Fruit fly (Drosophila melanogaster) whole organism, wandering third instar larva: ENCODE data around the gene ear.

Source experiments
- CrebA ChIP-seq: fragments of 200-800 bp; sonication (Bioruptor generic); optimal IDR thresholded peaks from 2 replicates; lab custom pipeline; 2016; ENCODE audit warnings: missing biosample characterization, mild to moderate bottlenecking, missing genetic modification characterization, borderline replicate concordance
- Mio ChIP-seq: sonication (Bioruptor generic); optimal IDR thresholded peaks from 2 replicates; lab custom pipeline; 2016; ENCODE audit warnings: missing biosample characterization, missing genetic modification characterization
- Myc ChIP-seq: fragments of >200 bp; optimal IDR thresholded peaks from 2 replicates; lab custom pipeline; 2017
- h ChIP-seq: fragments of 200-800 bp; sonication (Bioruptor generic); optimal IDR thresholded peaks from 3 replicates; lab custom pipeline; 2016; ENCODE audit warnings: missing biosample characterization, mild to moderate bottlenecking, missing genetic modification characterization
- pan ChIP-seq: fragments of >200 bp; optimal IDR thresholded peaks from 2 replicates; lab custom pipeline; 2017
- psq ChIP-seq: fragments of 200-800 bp; sonication (Bioruptor generic); optimal IDR thresholded peaks from 3 replicates; lab custom pipeline; 2017; ENCODE audit warnings: missing biosample characterization, mild to moderate bottlenecking, missing genetic modification characterization, moderate library complexity

DNA sequence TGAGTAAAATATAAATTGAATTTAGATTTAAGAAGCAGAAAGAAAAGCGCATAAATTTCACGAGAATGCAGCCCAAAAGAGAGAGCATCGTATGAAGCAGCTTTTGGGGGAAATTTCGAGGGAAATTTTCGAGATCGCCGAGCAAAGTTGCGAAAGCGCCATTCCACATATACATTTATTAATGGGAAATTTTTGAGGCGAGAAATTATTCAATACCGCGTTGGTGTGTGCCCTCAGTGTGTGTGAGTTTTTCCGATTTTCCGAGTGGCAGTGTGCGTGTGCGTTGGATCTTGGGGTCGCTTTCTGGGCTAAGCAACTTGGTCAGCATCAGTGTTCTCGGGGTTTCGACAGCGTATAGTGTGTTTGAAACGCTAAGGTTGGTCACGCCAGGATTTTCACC, 10.6 kb upstream of the ear start, which contains the start of gene Tm2:
- no peak for TF ChIP-seq pan (lab: Kevin White, UChicago)
- TF ChIP-seq Myc (lab: Kevin White, UChicago): no peak
- no peak for TF ChIP-seq h (GFP tag; lab: Kevin White, UChicago)
- no peak for TF ChIP-seq CrebA (GFP tag; lab: Kevin White, UChicago)
- TF ChIP-seq Mio: no peak
- no peak for TF ChIP-seq psq
